Worm (Caenorhabditis elegans) whole organism, L4 larva: ENCODE measurements around the gene F44E2.4.

Source experiments
- F10B5.3 ChIP-seq: sonication (generic microtip); optimal IDR thresholded peaks from 2 replicates; lab custom pipeline; 2016; ENCODE audit warnings: mild to moderate bottlenecking, missing genetic modification characterization, missing compliant biosample characterization
- F26F4.8 ChIP-seq: fragments of 200-800 bp; sonication (Bioruptor generic); conservative IDR thresholded peaks from 2 replicates; pipeline ENCODE4 v1.3.6; 2022; ENCODE audit warnings: missing genetic modification characterization, missing compliant biosample characterization
- F37D6.2 ChIP-seq: sonication (generic microtip); optimal IDR thresholded peaks from 2 replicates; lab custom pipeline; 2016; ENCODE audit warnings: mild to moderate bottlenecking, missing genetic modification characterization, missing compliant biosample characterization
- T26A8.4 ChIP-seq: fragments of 200-800 bp; sonication (Bioruptor generic); IDR thresholded peaks from 2 replicates; pipeline ENCODE4 v1.3.6; 2022; ENCODE audit warnings: missing genetic modification characterization, missing compliant biosample characterization
- ZK546.5 ChIP-seq, 2 experiments: sonication (generic microtip); optimal IDR thresholded peaks; 2 replicates each; lab custom pipeline; 2017; ENCODE audit warnings: missing biosample characterization in 2 of 2, missing genetic modification characterization in 2 of 2
- ama-1 ChIP-seq: fragments of 150-350 bp; optimal IDR thresholded peaks from 2 replicates; lab custom pipeline; 2014; ENCODE audit warnings: inconsistent platforms, mixed read lengths
- arid-1 ChIP-seq: fragments of 200-800 bp; sonication (Bioruptor generic); conservative IDR thresholded peaks from 2 replicates; pipeline ENCODE4 v1.3.6; 2022; ENCODE audit warnings: missing genetic modification reagents, missing genetic modification characterization, missing compliant biosample characterization
- attf-4 ChIP-seq: sonication (generic microtip); optimal IDR thresholded peaks from 3 replicates; lab custom pipeline; 2017; ENCODE audit warnings: missing biosample characterization, missing genetic modification characterization
- ceh-20 ChIP-seq: fragments of 200-800 bp; sonication (Bioruptor generic); IDR thresholded peaks from 2 replicates; pipeline ENCODE4 v1.3.6; 2022; ENCODE audit warnings: missing genetic modification reagents, missing genetic modification characterization, missing compliant biosample characterization
- ceh-62 ChIP-seq: sonication (generic microtip); optimal IDR thresholded peaks from 2 replicates; lab custom pipeline; 2017; ENCODE audit warnings: missing biosample characterization, missing genetic modification characterization
- ctbp-1 ChIP-seq: fragments of 200-800 bp; sonication (Bioruptor generic); IDR thresholded peaks from 2 replicates; pipeline ENCODE4 v1.3.6; 2022; ENCODE audit warnings: missing genetic modification reagents, missing genetic modification characterization, missing compliant biosample characterization
- daf-12 ChIP-seq: fragments of 150-350 bp; optimal IDR thresholded peaks from 2 replicates; lab custom pipeline; 2014; ENCODE audit warnings: missing biosample characterization, missing genetic modification reagents, missing genetic modification characterization
- daf-16 ChIP-seq, 3 experiments: sonication (generic microtip); optimal IDR thresholded peaks; 2 replicates each; lab custom pipeline; 2016 to 2017; ENCODE audit warnings: missing genetic modification characterization in 3 of 3, missing genetic modification reagents in 3 of 3, mild to moderate bottlenecking in 2 of 3, missing compliant biosample characterization in 2 of 3, missing biosample characterization in 1 of 3, moderate library complexity in 1 of 3
- dmd-8 ChIP-seq: fragments of 200-800 bp; sonication (Bioruptor generic); IDR thresholded peaks from 2 replicates; pipeline ENCODE4 v1.3.6; 2022; ENCODE audit warnings: missing genetic modification characterization, missing compliant biosample characterization
- dpl-1 ChIP-seq: fragments of 150-350 bp; optimal IDR thresholded peaks from 2 replicates; lab custom pipeline; 2014; ENCODE audit warnings: missing biosample characterization, missing genetic modification reagents, missing genetic modification characterization
- duxl-1 ChIP-seq: sonication (generic microtip); optimal IDR thresholded peaks from 2 replicates; lab custom pipeline; 2016; ENCODE audit warnings: mild to moderate bottlenecking, missing genetic modification characterization, moderate library complexity, missing compliant biosample characterization; ENCODE audit not compliant: poor library complexity
- dve-1 ChIP-seq: sonication (generic microtip); optimal IDR thresholded peaks from 2 replicates; lab custom pipeline; 2017; ENCODE audit warnings: antibody characterized with exemption, mild to moderate bottlenecking, missing genetic modification characterization, missing compliant biosample characterization; ENCODE audit not compliant: insufficient read depth
- egl-43 ChIP-seq: fragments of 200-800 bp; sonication (Bioruptor generic); IDR thresholded peaks from 2 replicates; pipeline ENCODE4 v1.3.6; 2022; ENCODE audit warnings: missing genetic modification reagents, missing genetic modification characterization, missing compliant biosample characterization
- gei-8 ChIP-seq: fragments of 200-800 bp; sonication (Bioruptor generic); optimal IDR thresholded peaks from 2 replicates; lab custom pipeline; 2018; ENCODE audit warnings: mild to moderate bottlenecking, missing genetic modification characterization, missing compliant biosample characterization
- hif-1 ChIP-seq, 2 experiments: sonication (generic microtip); optimal IDR thresholded peaks; 2 replicates each; lab custom pipeline; 2016 to 2017; ENCODE audit warnings: missing compliant biosample characterization in 2 of 2, missing genetic modification characterization in 2 of 2, missing genetic modification reagents in 2 of 2, missing genotype in 2 of 2, mild to moderate bottlenecking in 1 of 2
- hlh-11 ChIP-seq: fragments of 200-800 bp; sonication (Bioruptor generic); optimal IDR thresholded peaks from 2 replicates; lab custom pipeline; 2018; ENCODE audit warnings: mild to moderate bottlenecking, missing genetic modification characterization, missing compliant biosample characterization
- hmg-1.1 ChIP-seq: fragments of 200-800 bp; sonication (Bioruptor generic); IDR thresholded peaks from 2 replicates; pipeline ENCODE4 v1.3.6; 2022; ENCODE audit warnings: missing genetic modification reagents, missing genetic modification characterization, missing compliant biosample characterization
- lim-7 ChIP-seq: fragments of 200-800 bp; sonication (Bioruptor generic); IDR thresholded peaks from 2 replicates; pipeline ENCODE4 v1.3.6; 2022; ENCODE audit warnings: missing genetic modification characterization, missing compliant biosample characterization
- lin-29 ChIP-seq: fragments of 200-800 bp; sonication (Bioruptor generic); IDR thresholded peaks from 2 replicates; pipeline ENCODE4 v1.3.6; 2022; ENCODE audit warnings: missing genetic modification reagents, missing genetic modification characterization, missing compliant biosample characterization
- lin-38 ChIP-seq: fragments of 200-800 bp; sonication (Bioruptor generic); IDR thresholded peaks from 2 replicates; pipeline ENCODE4 v1.3.6; 2022; ENCODE audit warnings: missing genetic modification reagents, missing genetic modification characterization, missing compliant biosample characterization
- mdl-1 ChIP-seq, 2 experiments: fragments of 150-350 bp in 1 of 2; sonication (generic microtip) in 1 of 2; optimal IDR thresholded peaks; 2 replicates each; lab custom pipeline; 2014 to 2017; ENCODE audit warnings: missing biosample characterization in 2 of 2, missing genetic modification characterization in 2 of 2
- mdt-29 ChIP-seq: fragments of 200-800 bp; sonication (Bioruptor generic); IDR thresholded peaks from 2 replicates; pipeline ENCODE4 v1.3.6; 2022; ENCODE audit warnings: missing genetic modification reagents, missing genetic modification characterization, missing compliant biosample characterization
- mep-1 ChIP-seq: fragments of 150-350 bp; sonication (generic microtip); optimal IDR thresholded peaks from 3 replicates; lab custom pipeline; 2014; ENCODE audit warnings: missing biosample characterization, missing genetic modification characterization
- nhr-11 ChIP-seq: fragments of 150-350 bp; optimal IDR thresholded peaks from 2 replicates; lab custom pipeline; 2014; ENCODE audit warnings: missing biosample characterization, missing genetic modification characterization
- nhr-25 ChIP-seq: sonication (generic microtip); optimal IDR thresholded peaks from 2 replicates; lab custom pipeline; 2017; ENCODE audit warnings: missing genetic modification characterization, mild to moderate bottlenecking, missing compliant biosample characterization, antibody characterized with exemption, moderate library complexity, borderline replicate concordance; ENCODE audit not compliant: insufficient read depth
- nhr-48 ChIP-seq: sonication (generic microtip); optimal IDR thresholded peaks from 2 replicates; lab custom pipeline; 2016; ENCODE audit warnings: mild to moderate bottlenecking, missing genetic modification characterization, missing compliant biosample characterization
- nhr-77 ChIP-seq: fragments of 150-350 bp; optimal IDR thresholded peaks from 2 replicates; lab custom pipeline; 2014; ENCODE audit warnings: missing biosample characterization, missing genetic modification characterization
- pha-4 ChIP-seq, 2 experiments: fragments of 150-350 bp in 1 of 2; fragments of 200-800 bp in 1 of 2; sonication (Bioruptor generic) in 1 of 2; IDR thresholded peaks in 1 of 2; optimal IDR thresholded peaks in 1 of 2; 2 replicates each; pipeline versions ENCODE4 v1.3.6 to Lab custom; 2014 to 2022; ENCODE audit warnings: missing genetic modification characterization in 2 of 2, missing genetic modification reagents in 2 of 2, missing biosample characterization in 1 of 2, missing compliant biosample characterization in 1 of 2
- rbr-2 ChIP-seq: sonication (generic microtip); optimal IDR thresholded peaks from 2 replicates; lab custom pipeline; 2016; ENCODE audit warnings: missing genotype, missing genetic modification characterization, missing compliant biosample characterization
- set-16 ChIP-seq: fragments of 200-800 bp; sonication (Bioruptor generic); IDR thresholded peaks from 2 replicates; pipeline ENCODE4 v1.3.6; 2022; ENCODE audit warnings: missing genetic modification reagents, missing genetic modification characterization, missing compliant biosample characterization
- snpc-4 ChIP-seq: fragments of 150-350 bp; optimal IDR thresholded peaks from 2 replicates; lab custom pipeline; 2014; ENCODE audit warnings: missing biosample characterization, missing genetic modification characterization
- spr-3 ChIP-seq: fragments of 200-800 bp; sonication (Bioruptor generic); optimal IDR thresholded peaks from 2 replicates; lab custom pipeline; 2018; ENCODE audit warnings: mild to moderate bottlenecking, missing genetic modification characterization, missing compliant biosample characterization
- tag-97 ChIP-seq: fragments of 200-800 bp; sonication (Bioruptor generic); IDR thresholded peaks from 2 replicates; pipeline ENCODE4 v1.3.6; 2022; ENCODE audit warnings: missing genetic modification characterization, missing compliant biosample characterization
- tra-1 ChIP-seq: fragments of 200-800 bp; sonication (Bioruptor generic); IDR thresholded peaks from 2 replicates; pipeline ENCODE4 v1.3.6; 2022; ENCODE audit warnings: missing genetic modification reagents, missing genetic modification characterization, missing compliant biosample characterization
- unc-62 ChIP-seq, 3 experiments: fragments of 150-350 bp in 1 of 3; sonication (generic microtip); optimal IDR thresholded peaks in 2 of 3; peaks in 1 of 3; 1 replicate in 1 of 3; 2 replicates in 2 of 3; lab custom pipeline; 2014 to 2017; ENCODE audit warnings: missing biosample characterization in 3 of 3, missing genetic modification characterization in 3 of 3, missing genetic modification reagents in 3 of 3, missing genotype in 1 of 3
- vab-7 ChIP-seq: fragments of 200-800 bp; sonication (Bioruptor generic); IDR thresholded peaks from 2 replicates; pipeline ENCODE4 v1.3.6; 2022; ENCODE audit warnings: missing genetic modification reagents, missing genetic modification characterization, missing compliant biosample characterization
- zag-1 ChIP-seq: fragments of 150-350 bp; optimal IDR thresholded peaks from 2 replicates; lab custom pipeline; 2014; ENCODE audit warnings: missing biosample characterization, missing genetic modification characterization
- zfp-2 ChIP-seq: sonication (generic microtip); optimal IDR thresholded peaks from 2 replicates; lab custom pipeline; 2016; ENCODE audit warnings: mild to moderate bottlenecking, missing genetic modification characterization, missing compliant biosample characterization
- ztf-11 ChIP-seq: fragments of 150-350 bp; optimal IDR thresholded peaks from 2 replicates; lab custom pipeline; 2014; ENCODE audit warnings: missing biosample characterization, missing genetic modification characterization
- ztf-7 ChIP-seq: fragments of 150-350 bp; optimal IDR thresholded peaks from 2 replicates; lab custom pipeline; 2014; ENCODE audit warnings: missing biosample characterization, missing genetic modification characterization

F44E2.4 gene

DNA sequence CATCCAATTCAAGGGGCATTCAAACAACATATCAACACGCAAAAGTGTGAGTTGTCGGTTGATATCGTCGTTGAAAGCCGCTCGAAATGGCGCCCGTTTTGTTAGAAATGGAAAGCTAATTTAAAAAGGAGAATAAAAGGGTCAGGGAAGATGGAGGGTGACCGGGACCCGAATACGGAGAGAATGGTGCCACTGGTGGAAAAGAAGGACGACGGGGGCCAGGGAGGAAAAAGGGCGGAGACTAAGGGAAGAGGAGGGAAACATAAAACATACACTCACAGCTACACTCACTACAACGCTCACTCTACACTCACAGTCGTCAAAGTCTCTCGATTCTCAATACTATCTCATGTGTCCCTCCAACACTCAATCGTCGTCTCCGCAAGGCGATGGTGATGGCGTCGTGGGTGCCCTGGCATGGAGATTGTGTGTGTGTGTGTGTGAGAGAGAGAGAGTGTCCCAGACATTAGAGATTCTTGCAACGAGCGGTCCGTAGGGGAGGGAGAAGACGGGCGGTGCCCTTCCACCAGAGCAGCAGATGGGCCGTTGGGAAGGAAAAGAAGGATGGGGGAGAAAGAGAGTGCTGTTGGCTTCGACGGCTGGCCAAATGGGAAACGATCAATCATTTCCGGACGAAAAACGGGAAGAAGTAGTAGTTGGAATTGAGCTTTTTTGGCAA is 35.9 kb upstream of the F44E2.4 start (continued):
- peak in 1 of 2 experiments; percentile 80 for TF ChIP-seq unc-62 (GFP tag; optimal IDR thresholded peaks at IDR 0.05 in 1 of 2; lab: Kevin White, UChicago)
- peak; percentile 9 for TF ChIP-seq unc-62 (tag; optimal IDR thresholded peaks at IDR 0.05; lab: Kevin White, UChicago)
- peak; percentile 12 for TF ChIP-seq nhr-25 (tag; lab: Kevin White, UChicago)
- TF ChIP-seq duxl-1 (tag; lab: Kevin White, UChicago), result no peak
- peak; percentile 82 for TF ChIP-seq hlh-11 (tag; lab: Kevin White, UChicago)
- peak; percentile 24 for TF ChIP-seq ztf-11
- TF ChIP-seq lin-29 (GFP tag; lab: Robert Waterston, UW), result no peak
- peak; percentile 81 for TF ChIP-seq F37D6.2 (tag; lab: Kevin White, UChicago)
- peak; percentile 23 for TF ChIP-seq gei-8
- TF ChIP-seq zag-1 (tag; lab: Kevin White, UChicago), result no peak
- peak; percentile 82 for TF ChIP-seq set-16
- TF ChIP-seq mdt-29 (GFP tag; lab: Robert Waterston, UW), result no peak
- peak; percentile 94 for TF ChIP-seq ama-1 (lab: Kevin White, UChicago)
- peak; percentile 63; the same call in 1 of the 2 replicates for TF ChIP-seq ceh-20
- 0 out of 2 replicates have a peak, but pooled peaks have one; percentile 49 for TF ChIP-seq lin-38 (GFP tag; lab: Robert Waterston, UW)
- 0 out of 2 replicates have a peak, but pooled peaks have one; percentile 5 for TF ChIP-seq tra-1
- TF ChIP-seq daf-16 (GFP tag; optimal IDR thresholded peaks at IDR 0.05; lab: Kevin White, UChicago), result peak in 1 of 2 experiments; percentile 62
- no peak for TF ChIP-seq daf-16 (tag; optimal IDR thresholded peaks at IDR 0.05; lab: Kevin White, UChicago)
- peak; percentile 21 for TF ChIP-seq F10B5.3 (tag; lab: Kevin White, UChicago)
- TF ChIP-seq snpc-4, result no peak
- TF ChIP-seq tag-97 (GFP tag; lab: Robert Waterston, UW), result no peak
- TF ChIP-seq daf-12 (tag; lab: Kevin White, UChicago), result no peak
- TF ChIP-seq ceh-62, result no peak
- peak in 1 of 2 experiments; percentile 55 for TF ChIP-seq hif-1 (tag; optimal IDR thresholded peaks at IDR 0.05; lab: Kevin White, UChicago)
- TF ChIP-seq dve-1 (tag; lab: Kevin White, UChicago), result peak; percentile 38
- no peak for TF ChIP-seq egl-43 (GFP tag; lab: Robert Waterston, UW)
- TF ChIP-seq ztf-7 (tag; lab: Kevin White, UChicago), result peak; percentile 22
- no peak for TF ChIP-seq arid-1 (GFP tag; lab: Robert Waterston, UW)
- TF ChIP-seq mdl-1 (tag; optimal IDR thresholded peaks at IDR 0.05; lab: Kevin White, UChicago), result peak in 1 of 2 experiments; percentile 72
- peak; percentile 87 for TF ChIP-seq rbr-2 (tag; lab: Kevin White, UChicago)
- peak; percentile 87 for TF ChIP-seq nhr-11
- TF ChIP-seq nhr-77 (tag; lab: Kevin White, UChicago), result no peak
- TF ChIP-seq attf-4, result no peak
- peak; percentile 86 for TF ChIP-seq hmg-1.1 (GFP tag; lab: Robert Waterston, UW)
- TF ChIP-seq dpl-1, result peak; percentile 26
- TF ChIP-seq ctbp-1 (GFP tag; lab: Robert Waterston, UW), result peak; percentile 89; the same call in 1 of the 2 replicates
- TF ChIP-seq zfp-2 (tag; lab: Kevin White, UChicago), result peak; percentile 31

DNA sequence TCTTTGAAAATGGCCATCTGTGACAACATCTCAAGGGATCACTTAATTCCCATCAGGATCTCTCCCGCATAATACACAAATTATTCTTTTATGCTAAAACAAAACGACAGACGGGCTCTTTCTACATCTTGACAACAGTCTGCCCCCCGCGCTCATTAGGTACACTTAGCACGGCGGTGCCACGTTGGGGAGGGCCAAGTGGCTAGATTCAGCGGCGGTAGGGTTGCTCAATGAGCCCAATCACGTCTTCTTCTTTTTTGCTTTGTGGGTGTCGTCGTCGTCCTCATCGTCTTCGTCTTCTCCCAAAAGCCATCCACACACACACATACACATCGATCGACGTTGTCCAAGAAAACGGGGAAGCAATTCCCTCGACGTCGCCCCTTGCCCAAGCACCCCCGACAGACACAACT is 34.8 kb upstream of the F44E2.4 start:
- TF ChIP-seq rbr-2 (tag; lab: Kevin White, UChicago) (peak; percentile 34), nhr-48 (tag; lab: Kevin White, UChicago) (no peak), F26F4.8 (0 out of 2 replicates have a peak, but pooled peaks have one; percentile 58), F37D6.2 (tag; lab: Kevin White, UChicago) (peak; percentile 47), dmd-8 (GFP tag; lab: Robert Waterston, UW) (no peak), spr-3 (GFP tag; lab: Kevin White, UChicago) (peak; percentile 18), pha-4 (GFP tag; IDR thresholded peaks at IDR 0.05; lab: Robert Waterston, UW) (0 out of 2 replicates have a peak, but pooled peaks have one; percentile 10), pha-4 (tag; optimal IDR thresholded peaks at IDR 0.05; lab: Kevin White, UChicago) (no peak), T26A8.4 (GFP tag; lab: Robert Waterston, UW) (peak; percentile 40; the same call in 1 of the 2 replicates), egl-43 (GFP tag; lab: Robert Waterston, UW) (peak; percentile 61; the same call in 1 of the 2 replicates), mep-1 (tag; lab: Kevin White, UChicago) (peak; percentile 6), lim-7 (GFP tag; lab: Robert Waterston, UW) (peak; percentile 33; the same call in 1 of the 2 replicates), hmg-1.1 (GFP tag; lab: Robert Waterston, UW) (peak; percentile 42), vab-7 (peak; percentile 48), ZK546.5 (tag; optimal IDR thresholded peaks at IDR 0.05; lab: Kevin White, UChicago) (no peak), ctbp-1 (GFP tag; lab: Robert Waterston, UW) (peak; percentile 72; the same call in 1 of the 2 replicates)
- TF ChIP-seq, all 104 proteins: peak for 12
